Fruit fly (Drosophila melanogaster) whole organism, embryonic: Measurements from ENCODE around the gene CG4770.

Source experiments
- CG10321 ChIP-seq: fragments of 200-800 bp; sonication (Bioruptor generic); IDR thresholded peaks from 2 replicates; pipeline ENCODE4 v1.3.6; 2022; ENCODE audit warnings: missing biosample characterization, missing genetic modification characterization
- CG11504 ChIP-seq: fragments of 200-800 bp; sonication (Bioruptor generic); optimal IDR thresholded peaks from 3 replicates; lab custom pipeline; 2019; ENCODE audit warnings: missing biosample characterization, mild to moderate bottlenecking, missing genetic modification characterization, moderate library complexity
- CG13624 ChIP-seq: fragments of 200-800 bp; sonication (Bioruptor generic); optimal IDR thresholded peaks from 2 replicates; lab custom pipeline; 2016; ENCODE audit warnings: missing biosample characterization, missing genetic modification characterization
- CG13775 ChIP-seq: fragments of 200-800 bp; sonication (Bioruptor generic); optimal IDR thresholded peaks from 3 replicates; lab custom pipeline; 2017; ENCODE audit warnings: missing biosample characterization, mild to moderate bottlenecking, missing genetic modification characterization
- CG14441 ChIP-seq: fragments of 200-800 bp; sonication (Bioruptor generic); IDR thresholded peaks from 2 replicates; pipeline ENCODE4 v1.3.6; 2022; ENCODE audit warnings: missing biosample characterization, missing genetic modification characterization
- CG17328 ChIP-seq: fragments of 200-800 bp; sonication (Bioruptor generic); IDR thresholded peaks from 2 replicates; pipeline ENCODE4 v1.3.6; 2022; ENCODE audit warnings: missing biosample characterization, missing genetic modification characterization
- CG17359 ChIP-seq: fragments of 200-800 bp; sonication (Bioruptor generic); optimal IDR thresholded peaks from 3 replicates; lab custom pipeline; 2018; ENCODE audit warnings: missing biosample characterization, mild to moderate bottlenecking, missing genetic modification characterization, moderate library complexity
- CG17568 ChIP-seq: fragments of 200-800 bp; sonication (Bioruptor generic); optimal IDR thresholded peaks from 2 replicates; lab custom pipeline; 2018; ENCODE audit warnings: missing biosample characterization, mild to moderate bottlenecking, missing genetic modification characterization, moderate library complexity
- CG17802 ChIP-seq: fragments of 200-800 bp; sonication (Bioruptor generic); optimal IDR thresholded peaks from 2 replicates; lab custom pipeline; 2018; ENCODE audit warnings: missing biosample characterization, mild to moderate bottlenecking, missing genetic modification characterization, moderate library complexity
- CG1832 ChIP-seq: fragments of 200-800 bp; sonication (Bioruptor generic); optimal IDR thresholded peaks from 2 replicates; lab custom pipeline; 2017; ENCODE audit warnings: missing biosample characterization, mild to moderate bottlenecking, missing genetic modification characterization, inconsistent platforms
- CG2129 ChIP-seq: fragments of 200-800 bp; sonication (Bioruptor generic); IDR thresholded peaks from 2 replicates; pipeline ENCODE4 v1.3.6; 2022; ENCODE audit warnings: missing biosample characterization, missing genetic modification characterization; ENCODE audit not compliant: partially characterized antibody
- CG32772 ChIP-seq: fragments of 200-800 bp; sonication (Bioruptor generic); IDR thresholded peaks from 2 replicates; pipeline ENCODE4 v1.3.6; 2022; ENCODE audit warnings: missing biosample characterization, missing genetic modification characterization
- CG33557 ChIP-seq: fragments of 200-800 bp; sonication (Bioruptor generic); optimal IDR thresholded peaks from 2 replicates; lab custom pipeline; 2019; ENCODE audit warnings: missing biosample characterization, mild to moderate bottlenecking, missing genetic modification characterization, moderate library complexity
- CG3407 ChIP-seq: fragments of 200-800 bp; sonication (Bioruptor generic); optimal IDR thresholded peaks from 2 replicates; lab custom pipeline; 2018; ENCODE audit warnings: missing biosample characterization, mild to moderate bottlenecking, missing genetic modification characterization
- CG3726 ChIP-seq: fragments of 200-800 bp; sonication (Bioruptor generic); IDR thresholded peaks from 3 replicates; pipeline ENCODE4, ENCODE4 v1.3.6; 2022; ENCODE audit warnings: missing biosample characterization, missing genetic modification characterization
- CG4282 ChIP-seq: fragments of 200-800 bp; sonication (Bioruptor generic); optimal IDR thresholded peaks from 2 replicates; lab custom pipeline; 2016; ENCODE audit warnings: missing biosample characterization, missing genetic modification characterization
- CG4820 ChIP-seq: fragments of 200-800 bp; sonication (Bioruptor generic); optimal IDR thresholded peaks from 3 replicates; lab custom pipeline; 2016; ENCODE audit warnings: missing biosample characterization, missing genetic modification characterization
- CG6254 ChIP-seq: fragments of 200-800 bp; sonication (Bioruptor generic); optimal IDR thresholded peaks from 3 replicates; lab custom pipeline; 2017; ENCODE audit warnings: mild to moderate bottlenecking, missing biosample characterization, missing genetic modification reagents, missing genetic modification characterization
- CG7556 ChIP-seq: fragments of 200-800 bp; sonication (Bioruptor generic); optimal IDR thresholded peaks from 2 replicates; lab custom pipeline; 2017; ENCODE audit warnings: missing biosample characterization, mild to moderate bottlenecking, missing genetic modification characterization
- CG7839 ChIP-seq: fragments of 200-800 bp; sonication (Bioruptor generic); optimal IDR thresholded peaks from 3 replicates; lab custom pipeline; 2018; ENCODE audit warnings: missing biosample characterization, mild to moderate bottlenecking, missing genetic modification characterization, moderate library complexity
- CG8359 ChIP-seq: fragments of 200-800 bp; sonication (Bioruptor generic); optimal IDR thresholded peaks from 2 replicates; lab custom pipeline; 2017; ENCODE audit warnings: missing biosample characterization, mild to moderate bottlenecking, missing genetic modification characterization, borderline replicate concordance
- CG8388 ChIP-seq: fragments of 200-800 bp; sonication (Bioruptor generic); optimal IDR thresholded peaks from 2 replicates; lab custom pipeline; 2019; ENCODE audit warnings: missing biosample characterization, mild to moderate bottlenecking, missing genetic modification characterization, moderate library complexity
- CG9437 ChIP-seq: fragments of 200-800 bp; sonication (Bioruptor generic); optimal IDR thresholded peaks from 2 replicates; lab custom pipeline; 2018; ENCODE audit warnings: missing biosample characterization, mild to moderate bottlenecking, missing genetic modification characterization
- CG9876 ChIP-seq: fragments of 200-800 bp; sonication (Bioruptor generic); optimal IDR thresholded peaks from 2 replicates; lab custom pipeline; 2016; ENCODE audit warnings: missing biosample characterization, missing genetic modification characterization
- CkIIα-i1 ChIP-seq: fragments of 200-800 bp; sonication (Bioruptor generic); IDR thresholded peaks from 2 replicates; pipeline ENCODE4 v1.3.6; 2022; ENCODE audit warnings: missing biosample characterization, missing genetic modification characterization
- Eip74EF ChIP-seq, 2 experiments: fragments of 200-800 bp in 1 of 2; fragments of >200 bp in 1 of 2; sonication (Bioruptor generic) in 1 of 2; optimal IDR thresholded peaks; 2 replicates each; lab custom pipeline; 2017 to 2019; ENCODE audit warnings: missing biosample characterization in 2 of 2, missing genetic modification characterization in 2 of 2, mild to moderate bottlenecking in 1 of 2, moderate library complexity in 1 of 2
- Gsc ChIP-seq: fragments of 200-800 bp; sonication (Bioruptor generic); IDR thresholded peaks from 2 replicates; pipeline ENCODE4 v1.3.6; 2022; ENCODE audit warnings: missing biosample characterization, missing genetic modification characterization
- Med ChIP-seq: fragments of 200-800 bp; sonication (Bioruptor generic); peaks from one replicate; lab custom pipeline; 2016; ENCODE audit warnings: missing biosample characterization, missing genetic modification characterization, mild to moderate bottlenecking, inconsistent platforms, moderate library complexity
- NK7.1 ChIP-seq: fragments of 200-800 bp; sonication (Bioruptor generic); optimal IDR thresholded peaks from 3 replicates; lab custom pipeline; 2016; ENCODE audit warnings: missing biosample characterization, missing genetic modification characterization
- Sox102F ChIP-seq: fragments of 200-800 bp; sonication (Bioruptor generic); optimal IDR thresholded peaks from 2 replicates; lab custom pipeline; 2018; ENCODE audit warnings: missing biosample characterization, mild to moderate bottlenecking, missing genetic modification characterization, moderate library complexity
- Tbp ChIP-seq: fragments of >200 bp; optimal IDR thresholded peaks from 2 replicates; lab custom pipeline; 2018; ENCODE audit warnings: missing biosample characterization, missing genetic modification characterization
- Usf ChIP-seq: fragments of 200-800 bp; sonication (Bioruptor generic); optimal IDR thresholded peaks from 2 replicates; lab custom pipeline; 2017; ENCODE audit warnings: missing genotype, missing biosample characterization, missing genetic modification characterization
- al ChIP-seq: fragments of 200-800 bp; sonication (Bioruptor generic); IDR thresholded peaks from 2 replicates; pipeline ENCODE4 v1.3.6; 2022; ENCODE audit warnings: missing biosample characterization, missing genetic modification characterization
- ap ChIP-seq: fragments of 200-800 bp; sonication (Bioruptor generic); IDR thresholded peaks from 2 replicates; pipeline ENCODE4 v1.3.6; 2022; ENCODE audit warnings: missing biosample characterization, missing genetic modification characterization
- crp ChIP-seq, 2 experiments: fragments of 200-800 bp; sonication (Bioruptor generic); optimal IDR thresholded peaks; 2 replicates in 1 of 2; 3 replicates in 1 of 2; lab custom pipeline; 2017; ENCODE audit warnings: missing biosample characterization in 2 of 2, missing genetic modification characterization in 2 of 2, mild to moderate bottlenecking in 1 of 2, moderate library complexity in 1 of 2
- dan ChIP-seq: fragments of 200-800 bp; sonication (Bioruptor generic); IDR thresholded peaks from 2 replicates; pipeline ENCODE4 v1.3.6; 2022; ENCODE audit warnings: missing biosample characterization, missing genetic modification characterization
- fd3F ChIP-seq: fragments of 200-800 bp; sonication (Bioruptor generic); optimal IDR thresholded peaks from 2 replicates; lab custom pipeline; 2018; ENCODE audit warnings: missing biosample characterization, mild to moderate bottlenecking, missing genetic modification characterization, moderate library complexity
- fru ChIP-seq: fragments of >200 bp; optimal IDR thresholded peaks from 2 replicates; lab custom pipeline; 2017
- grau ChIP-seq: fragments of 200-800 bp; optimal IDR thresholded peaks from 3 replicates; lab custom pipeline; 2019; ENCODE audit warnings: missing biosample characterization, mild to moderate bottlenecking, missing genetic modification characterization, moderate library complexity
- h ChIP-seq: fragments of >200 bp; optimal IDR thresholded peaks from 2 replicates; lab custom pipeline; 2017
- jing ChIP-seq: fragments of 200-800 bp; sonication (Bioruptor generic); optimal IDR thresholded peaks from 2 replicates; lab custom pipeline; 2018; ENCODE audit warnings: missing biosample characterization, mild to moderate bottlenecking, missing genetic modification characterization
- ro ChIP-seq: fragments of 200-800 bp; sonication (Bioruptor generic); IDR thresholded peaks from 2 replicates; pipeline ENCODE4 v1.3.6; 2022; ENCODE audit warnings: missing biosample characterization, missing genetic modification characterization
- seq ChIP-seq: fragments of 200-800 bp; sonication (Bioruptor generic); IDR thresholded peaks from 2 replicates; pipeline ENCODE4 v1.3.6; 2022; ENCODE audit warnings: missing biosample characterization, missing genetic modification characterization
- slbo ChIP-seq: fragments of 200-800 bp; sonication (Bioruptor generic); IDR thresholded peaks from 2 replicates; pipeline ENCODE4 v1.3.6; 2022; ENCODE audit warnings: missing biosample characterization, missing genetic modification characterization
- sob ChIP-seq: fragments of 200-800 bp; sonication (Bioruptor generic); IDR thresholded peaks from 2 replicates; pipeline ENCODE4 v1.3.6; 2022; ENCODE audit warnings: missing biosample characterization, missing genetic modification characterization
- sqz ChIP-seq: fragments of 200-800 bp; sonication (Bioruptor generic); optimal IDR thresholded peaks from 3 replicates; lab custom pipeline; 2018; ENCODE audit warnings: missing biosample characterization, mild to moderate bottlenecking, missing genetic modification characterization
- tap ChIP-seq: fragments of 200-800 bp; optimal IDR thresholded peaks from 3 replicates; lab custom pipeline; 2019; ENCODE audit warnings: missing biosample characterization, mild to moderate bottlenecking, missing genetic modification characterization, moderate library complexity
- twi ChIP-seq: fragments of 200-800 bp; optimal IDR thresholded peaks from 2 replicates; lab custom pipeline; 2019; ENCODE audit warnings: missing biosample characterization, mild to moderate bottlenecking, missing genetic modification characterization, moderate library complexity
- vnd ChIP-seq: fragments of 200-800 bp; sonication (Bioruptor generic); IDR thresholded peaks from 3 replicates; pipeline ENCODE4 v1.3.6; 2022; ENCODE audit warnings: missing biosample characterization, missing genetic modification characterization; ENCODE audit not compliant: partially characterized antibody

Gene CG4770

DNA sequence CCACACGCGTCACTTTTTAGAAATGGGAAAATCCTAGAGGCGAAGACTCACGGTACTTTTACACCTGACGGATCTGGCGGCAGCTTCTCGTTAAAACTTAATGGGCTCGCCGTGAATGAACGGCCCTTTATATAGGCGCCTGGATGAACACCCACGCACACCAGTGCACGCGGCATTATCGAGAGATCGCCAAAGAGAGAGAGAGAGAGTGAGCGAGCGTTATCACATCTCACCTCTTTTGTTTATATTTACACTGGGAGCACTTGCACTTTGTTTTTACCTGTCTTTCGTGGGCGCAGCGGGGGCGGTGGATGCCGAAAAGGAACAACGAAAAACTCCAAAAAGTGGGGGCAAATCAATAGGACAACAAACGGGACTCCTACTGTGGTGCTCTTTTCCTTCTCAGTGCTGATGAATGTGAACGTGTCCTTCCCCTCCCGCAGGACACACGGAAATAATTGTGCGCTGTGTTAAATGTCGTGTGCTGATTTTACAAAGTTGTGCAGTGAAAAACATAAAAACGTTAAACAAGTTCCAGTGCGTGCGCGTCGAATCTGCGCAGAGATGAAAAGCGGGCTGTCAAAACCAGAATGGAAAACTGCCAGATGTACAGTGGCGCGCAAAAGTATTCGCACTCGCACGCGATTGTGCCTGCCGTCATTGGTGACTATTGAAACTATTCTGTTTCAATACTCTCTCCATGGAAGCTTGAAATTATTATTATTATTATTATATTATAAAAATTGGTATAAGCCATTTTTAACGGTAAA is 43.0 kb upstream of the CG4770 start, which contains the start of gene Mrp5 (continued):
- peak; percentile 40 for TF ChIP-seq grau (tag; lab: Kevin White, UChicago)
- no peak for TF ChIP-seq CG17802
- TF ChIP-seq CG11504 (tag; lab: Kevin White, UChicago), result no peak
- TF ChIP-seq Med (GFP tag; lab: Kevin White, UChicago), result peak; percentile 32
- TF ChIP-seq dan, result no peak
- TF ChIP-seq Gsc, result no peak
- peak; percentile 7 for TF ChIP-seq CG8359 (GFP tag; lab: Kevin White, UChicago)
- peak; percentile 80 for TF ChIP-seq slbo (GFP tag; lab: Robert Waterston, UW)
- 0 out of 2 replicates have a peak, but pooled peaks have one; percentile 33 for TF ChIP-seq CG10321 (GFP tag; lab: Robert Waterston, UW)
- no peak for TF ChIP-seq Tbp (GFP tag; lab: Kevin White, UChicago)
- no peak for TF ChIP-seq Eip74EF (GFP tag; optimal IDR thresholded peaks at IDR 0.05; lab: Kevin White, UChicago)
- TF ChIP-seq CG3407, result no peak
- TF ChIP-seq Usf, result no peak
- peak; percentile 32; the same call in 1 of the 2 replicates for TF ChIP-seq al (GFP tag; lab: Robert Waterston, UW)
- TF ChIP-seq CG17568 (GFP tag; lab: Kevin White, UChicago), result peak; percentile 29
- TF ChIP-seq NK7.1 (GFP tag; lab: Kevin White, UChicago), result peak; percentile 6
- TF ChIP-seq CG4282 (GFP tag; lab: Kevin White, UChicago), result no peak
- TF ChIP-seq, all 482 proteins: peak for 201

DNA sequence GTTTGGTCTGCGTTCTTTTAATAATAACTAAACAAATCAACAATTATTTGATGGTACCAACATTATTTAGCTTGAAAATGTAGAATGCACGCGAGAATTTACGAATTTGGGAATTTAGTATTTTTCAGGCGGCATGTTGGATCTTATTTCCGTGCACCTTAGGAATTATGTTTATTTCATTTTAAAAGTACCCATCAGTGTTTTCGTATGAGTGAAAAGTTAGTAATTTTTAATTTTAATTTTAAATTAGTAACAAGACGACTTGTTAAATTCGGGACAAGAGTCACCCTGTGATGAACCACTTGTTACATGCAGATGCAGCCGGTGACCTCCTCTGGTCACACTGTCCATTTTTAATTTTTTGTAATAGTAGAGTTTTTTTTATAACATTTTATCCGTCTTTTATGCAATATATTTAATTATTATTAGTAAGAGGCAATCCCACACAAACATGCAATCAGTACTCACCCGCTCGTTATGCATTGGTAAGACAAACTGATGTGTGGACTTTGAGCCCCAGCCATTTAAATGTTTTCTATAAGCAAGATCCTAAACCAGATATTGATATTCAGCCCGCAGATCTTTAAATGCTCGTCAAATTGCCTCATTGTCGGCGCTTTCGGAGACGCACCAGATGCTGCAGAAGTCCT is 40.8 kb upstream of the CG4770 start, which contains the start of the genes CG17186 and Arc42:
Gene CG17186, minus strand, starts transcription at position 88 of the 650 bp plus-strand sequence.
Gene Arc42, plus strand, starts transcription at position 311 of the 650 bp plus-strand sequence.
- no peak for TF ChIP-seq h
- no peak for TF ChIP-seq ap (GFP tag; lab: Robert Waterston, UW)
- TF ChIP-seq sqz (GFP tag; lab: Kevin White, UChicago), result peak; percentile 73
- TF ChIP-seq CG4820 (GFP tag; lab: Kevin White, UChicago), result no peak
- no peak for TF ChIP-seq CG7839 (tag; lab: Kevin White, UChicago)
- TF ChIP-seq CG2129 (GFP tag; lab: Robert Waterston, UW), result no peak
- TF ChIP-seq CG33557 (GFP tag; lab: Kevin White, UChicago), result peak; percentile 11
- TF ChIP-seq CG1832, result no peak
- no peak for TF ChIP-seq fd3F (GFP tag; lab: Kevin White, UChicago)
- no peak for TF ChIP-seq sob (GFP tag; lab: Robert Waterston, UW)
- no peak for TF ChIP-seq CG13624 (GFP tag; lab: Kevin White, UChicago)
- TF ChIP-seq CG17328 (GFP tag; lab: Robert Waterston, UW), result no peak
- no peak for TF ChIP-seq jing (GFP tag; lab: Kevin White, UChicago)
- peak; percentile 99 for TF ChIP-seq CG6254 (GFP tag; lab: Kevin White, UChicago)
- TF ChIP-seq CG17359 (tag; lab: Kevin White, UChicago), result no peak
- TF ChIP-seq CG13775 (GFP tag; lab: Kevin White, UChicago), result peak; percentile 19
- peak; percentile 19 for TF ChIP-seq CG8388 (GFP tag; lab: Kevin White, UChicago)
- TF ChIP-seq CG14441 (GFP tag; lab: Robert Waterston, UW), result no peak
- TF ChIP-seq CG9437 (GFP tag; lab: Kevin White, UChicago), result no peak
- no peak for TF ChIP-seq Sox102F (GFP tag; lab: Kevin White, UChicago)
- TF ChIP-seq CG3726 (GFP tag; lab: Robert Waterston, UW), result no peak
- TF ChIP-seq CG7556 (GFP tag; lab: Kevin White, UChicago), result no peak
- no peak for TF ChIP-seq fru (lab: Kevin White, UChicago)
- TF ChIP-seq CG32772, result no peak
- TF ChIP-seq tap (tag; lab: Kevin White, UChicago), result no peak
- TF ChIP-seq CkIIα-i1 (GFP tag; lab: Robert Waterston, UW), result no peak
- no peak for TF ChIP-seq ro (GFP tag; lab: Robert Waterston, UW)
- TF ChIP-seq seq, result no peak
- no peak for TF ChIP-seq twi (tag; lab: Kevin White, UChicago)
- no peak for TF ChIP-seq vnd (GFP tag; lab: Robert Waterston, UW)
- no peak for TF ChIP-seq crp (GFP tag; optimal IDR thresholded peaks at IDR 0.05; lab: Kevin White, UChicago)
- TF ChIP-seq CG9876, result no peak
